Fruit fly (Drosophila melanogaster): ENCODE results near the gene CG3437.

CG3437 gene

DNA sequence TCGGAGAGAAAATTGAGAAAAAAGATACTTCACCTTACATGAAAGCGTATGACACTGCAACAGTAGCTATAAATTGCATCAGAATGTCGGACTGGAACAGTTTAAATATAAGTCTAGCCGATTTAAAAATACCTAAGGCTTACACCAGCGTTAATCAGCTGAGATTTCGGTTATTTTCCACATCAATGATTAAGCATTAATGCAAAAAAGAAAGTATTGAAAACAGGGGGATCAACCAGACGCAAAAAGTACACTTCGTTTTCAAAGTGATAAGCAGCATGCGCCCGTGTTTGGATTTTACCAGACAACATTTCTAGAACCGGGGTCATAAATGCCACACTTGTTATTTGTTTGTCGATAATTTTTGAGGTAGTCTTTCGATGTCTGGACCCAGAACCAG is 35.3 kb downstream of the CG3437 start:
- TF ChIP-seq cad (GFP tag; optimal IDR thresholded peaks at IDR 0.05) (peak; percentile 13), CG10431 (GFP tag; optimal IDR thresholded peaks at IDR 0.05) (no peak), Dip2 (GFP tag; IDR thresholded peaks at IDR 0.05) (no peak), CG15479 (GFP tag; optimal IDR thresholded peaks at IDR 0.05) (peak; percentile 59)

DNA sequence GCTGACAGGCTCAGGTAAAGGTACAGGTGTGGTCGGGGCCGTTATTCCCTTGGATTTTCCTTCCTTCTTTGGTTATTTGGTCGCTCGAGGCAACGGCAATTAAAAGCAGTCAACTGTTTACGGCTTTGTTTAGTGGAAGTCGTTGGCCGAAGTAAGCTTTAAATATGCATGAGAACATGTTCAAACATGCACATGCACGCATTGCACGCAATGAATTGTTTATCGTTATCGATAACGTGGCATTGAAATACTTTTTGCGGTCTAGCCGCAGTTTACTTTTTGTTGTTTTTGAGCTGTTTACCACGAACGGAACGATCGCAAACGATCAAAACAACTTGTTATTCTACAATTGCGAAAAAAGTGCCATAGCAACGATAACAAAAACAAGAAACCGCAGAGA is 35.8 kb downstream of the CG3437 start:
- TF ChIP-seq CG17328 (GFP tag; IDR thresholded peaks at IDR 0.05) = no peak
- TF ChIP-seq p53 (GFP tag; optimal IDR thresholded peaks at IDR 0.05) = peak; percentile 98
- peak; percentile 77 for TF ChIP-seq ac (GFP tag; optimal IDR thresholded peaks at IDR 0.05)
- peak in 1 of 2 experiments; percentile 20 for TF ChIP-seq tll (GFP tag; optimal IDR thresholded peaks at IDR 0.05)

dm6 chr3L:9420819-9421130 is 36.7 kb downstream of the CG3437 start:
- TF ChIP-seq h (optimal IDR thresholded peaks at IDR 0.05) = no peak
- peak in 1 of 2 experiments; percentile 52 for TF ChIP-seq Pdp1 (GFP tag; optimal IDR thresholded peaks at IDR 0.05)
- TF ChIP-seq grau (tag; optimal IDR thresholded peaks at IDR 0.05) = peak; percentile 39

- peak; percentile 85 for TF ChIP-seq CG11696 (GFP tag; IDR thresholded peaks at IDR 0.05)
- no peak for TF ChIP-seq schlank (tag; optimal IDR thresholded peaks at IDR 0.05)
- no peak for TF ChIP-seq CG17802 (tag; optimal IDR thresholded peaks at IDR 0.05)
- TF ChIP-seq inv (GFP tag; IDR thresholded peaks at IDR 0.05; ENCODE audit: partially characterized antibody) = no peak
- no peak for TF ChIP-seq CG4707 (GFP tag; optimal IDR thresholded peaks at IDR 0.05)
- peak; percentile 3 for TF ChIP-seq en (GFP tag; optimal IDR thresholded peaks at IDR 0.05)
- peak; percentile 5 for TF ChIP-seq CG10979 (tag; optimal IDR thresholded peaks at IDR 0.05)
- TF ChIP-seq CG2678 (tag; optimal IDR thresholded peaks at IDR 0.05) = peak; percentile 66
- no peak for TF ChIP-seq ash1 (GFP tag; optimal IDR thresholded peaks at IDR 0.05)
- TF ChIP-seq CG12104 (GFP tag; optimal IDR thresholded peaks at IDR 0.05) = no peak
- TF ChIP-seq Usf (GFP tag; optimal IDR thresholded peaks at IDR 0.05) = no peak
- peak; percentile 69 for TF ChIP-seq CG17328 (GFP tag; IDR thresholded peaks at IDR 0.05)
- TF ChIP-seq gem (tag; optimal IDR thresholded peaks at IDR 0.05) = peak; percentile 72
- TF ChIP-seq Myb (GFP tag; optimal IDR thresholded peaks at IDR 0.05) = no peak
- no peak for TF ChIP-seq z (GFP tag; IDR thresholded peaks at IDR 0.05)
- TF ChIP-seq Chrac-16 (GFP tag; optimal IDR thresholded peaks at IDR 0.05) = peak; percentile 17
- TF ChIP-seq trem (tag; optimal IDR thresholded peaks at IDR 0.05) = no peak
- TF ChIP-seq Neu2 (GFP tag; optimal IDR thresholded peaks at IDR 0.05; ENCODE audit: borderline replicate concordance) = no peak
- no peak for TF ChIP-seq Dad (GFP tag; optimal IDR thresholded peaks at IDR 0.05)
- TF ChIP-seq abd-A (tag; optimal IDR thresholded peaks at IDR 0.05) = no peak
- 0 out of 2 replicates have a peak, but pooled peaks have one; percentile 24 for TF ChIP-seq H2.0 (GFP tag; IDR thresholded peaks at IDR 0.05)
- peak; percentile 54; the same call in 1 of the 2 replicates for TF ChIP-seq stc (GFP tag; IDR thresholded peaks at IDR 0.05)
- peak in 1 of 2 experiments; percentile 28 for TF ChIP-seq chif (GFP tag; optimal IDR thresholded peaks at IDR 0.05)
- TF ChIP-seq CG11093 (GFP tag; IDR thresholded peaks at IDR 0.05) = no peak
- TF ChIP-seq toy (GFP tag; IDR thresholded peaks at IDR 0.05) = no peak
- TF ChIP-seq CG34376 (GFP tag; optimal IDR thresholded peaks at IDR 0.05) = no peak
- TF ChIP-seq CG17612 (GFP tag; IDR thresholded peaks at IDR 0.05) = no peak
- TF ChIP-seq CG14710 (tag; optimal IDR thresholded peaks at IDR 0.05) = no peak
- no peak for TF ChIP-seq CG30020 (tag; optimal IDR thresholded peaks at IDR 0.05)
- TF ChIP-seq CG12299 (tag; optimal IDR thresholded peaks at IDR 0.05) = no peak
- TF ChIP-seq Lpt (GFP tag; optimal IDR thresholded peaks at IDR 0.05) = no peak
- TF ChIP-seq CG10366 (GFP tag; IDR thresholded peaks at IDR 0.05) = peak; percentile 40
- no peak for TF ChIP-seq Bdp1 (GFP tag; optimal IDR thresholded peaks at IDR 0.05)
- no peak for TF ChIP-seq Atf-2 (GFP tag; optimal IDR thresholded peaks at IDR 0.05)
- TF ChIP-seq peb (GFP tag; IDR thresholded peaks at IDR 0.05) = peak; percentile 17; the same call in 1 of the 2 replicates
Observed at dm6 chr3L:9420054-9420818, 37.2 kb downstream of the CG3437 start.
